Fruit fly (Drosophila melanogaster) whole organism, adult: Measurements from ENCODE around the gene pHCl-2.

Experiments
- CG1620 ChIP-seq: fragments of 200-800 bp; sonication (Bioruptor generic); optimal IDR thresholded peaks from 2 replicates; lab custom pipeline; 2016; ENCODE audit warnings: missing biosample characterization, missing genetic modification characterization
- Clk ChIP-seq: fragments of 200-800 bp; sonication (Bioruptor generic); optimal IDR thresholded peaks from 2 replicates; lab custom pipeline; 2017; ENCODE audit warnings: missing biosample characterization, missing genetic modification characterization
- Crg-1 ChIP-seq: fragments of 200-800 bp; sonication (Bioruptor generic); optimal IDR thresholded peaks from 2 replicates; lab custom pipeline; 2016; ENCODE audit warnings: missing biosample characterization, missing genetic modification characterization
- cic ChIP-seq: fragments of 200-800 bp; sonication (Bioruptor generic); optimal IDR thresholded peaks from 2 replicates; lab custom pipeline; 2017; ENCODE audit warnings: missing biosample characterization, mild to moderate bottlenecking, missing genetic modification characterization, moderate library complexity
- kay ChIP-seq: fragments of 200-800 bp; sonication (Bioruptor generic); peaks from one replicate; lab custom pipeline; 2016; ENCODE audit warnings: missing biosample characterization, missing genetic modification characterization, borderline replicate concordance
- ovo ChIP-seq: fragments of 200-800 bp; sonication (Bioruptor generic); optimal IDR thresholded peaks from 2 replicates; lab custom pipeline; 2016; ENCODE audit warnings: missing biosample characterization, missing genetic modification characterization
- tj ChIP-seq: fragments of 200-800 bp; sonication (Bioruptor generic); optimal IDR thresholded peaks from 3 replicates; lab custom pipeline; 2017; ENCODE audit warnings: missing biosample characterization, mild to moderate bottlenecking, missing genetic modification characterization, moderate library complexity

DNA sequence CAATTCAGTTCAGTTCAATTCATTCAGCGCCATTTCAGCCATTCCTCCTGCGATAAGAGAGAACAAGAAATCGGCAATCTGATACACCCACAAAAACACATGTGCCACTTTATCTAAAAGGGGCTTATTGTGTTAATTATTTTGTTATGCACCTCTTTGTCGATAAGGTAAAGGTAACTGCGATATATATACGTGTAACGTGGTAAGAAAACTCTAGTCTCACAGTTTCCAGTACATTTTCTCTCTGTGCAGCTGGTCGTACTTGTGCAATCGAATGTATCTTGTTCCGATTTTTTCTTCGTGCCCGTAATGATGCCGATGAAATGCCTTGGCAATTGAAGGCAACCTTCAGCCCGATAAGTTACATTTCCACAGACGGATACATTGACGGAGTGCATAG is 17.7 kb downstream of the pHCl-2 start:
- TF ChIP-seq ovo (no peak), Crg-1 (GFP tag; lab: Kevin White, UChicago) (no peak), Clk (GFP tag; lab: Kevin White, UChicago) (no peak), CG1620 (no peak), cic (GFP tag; lab: Kevin White, UChicago) (no peak), tj (GFP tag; lab: Kevin White, UChicago) (no peak), kay (no peak)
